Worm (Caenorhabditis elegans) whole organism, mixed stage, embryonic: ENCODE data around the gene sir-2.3.

Experiments used
- M03D4.4 ChIP-seq: sonication (generic microtip); optimal IDR thresholded peaks from 2 replicates; lab custom pipeline; 2017; ENCODE audit warnings: mild to moderate bottlenecking, missing genetic modification characterization, missing compliant biosample characterization
- bed-3 ChIP-seq: fragments of 200-800 bp; sonication (Bioruptor generic); optimal IDR thresholded peaks from 3 replicates; lab custom pipeline; 2018; ENCODE audit warnings: mild to moderate bottlenecking, missing genetic modification characterization, moderate library complexity, missing compliant biosample characterization
- blmp-1 ChIP-seq: fragments of 150-350 bp; optimal IDR thresholded peaks from 2 replicates; lab custom pipeline; 2014; ENCODE audit warnings: missing biosample characterization, missing genetic modification characterization
- ceh-39 ChIP-seq: fragments of 150-350 bp; optimal IDR thresholded peaks from 2 replicates; lab custom pipeline; 2014; ENCODE audit warnings: missing biosample characterization, missing genetic modification characterization
- ces-1 ChIP-seq: fragments of 150-350 bp; optimal IDR thresholded peaks from 2 replicates; lab custom pipeline; 2014; ENCODE audit warnings: missing biosample characterization, missing genetic modification reagents, missing genetic modification characterization
- drap-1 ChIP-seq: fragments of 200-800 bp; sonication (Bioruptor generic); optimal IDR thresholded peaks from 3 replicates; lab custom pipeline; 2018; ENCODE audit warnings: mild to moderate bottlenecking, missing genetic modification characterization, missing compliant biosample characterization
- elt-1 ChIP-seq: sonication (generic microtip); optimal IDR thresholded peaks from 2 replicates; lab custom pipeline; 2017; ENCODE audit warnings: missing genetic modification characterization, mild to moderate bottlenecking, missing compliant biosample characterization, antibody characterized with exemption, moderate library complexity, borderline replicate concordance; ENCODE audit not compliant: insufficient read depth
- elt-3 ChIP-seq: fragments of 150-350 bp; optimal IDR thresholded peaks from 2 replicates; lab custom pipeline; 2014; ENCODE audit warnings: missing biosample characterization, missing genetic modification characterization
- flh-1 ChIP-seq: fragments of 200-800 bp; sonication (Bioruptor generic); optimal IDR thresholded peaks from 2 replicates; lab custom pipeline; 2018; ENCODE audit warnings: mild to moderate bottlenecking, missing genetic modification characterization, moderate library complexity, missing compliant biosample characterization
- hlh-1 ChIP-seq: fragments of 150-350 bp; optimal IDR thresholded peaks from 2 replicates; lab custom pipeline; 2014; ENCODE audit warnings: missing biosample characterization, missing genetic modification reagents, missing genetic modification characterization
- lin-13 ChIP-seq: fragments of 150-350 bp; optimal IDR thresholded peaks from 2 replicates; lab custom pipeline; 2014; ENCODE audit warnings: missing biosample characterization, missing genetic modification characterization
- lin-32 ChIP-seq: fragments of 200-800 bp; sonication (Bioruptor generic); optimal IDR thresholded peaks from 2 replicates; lab custom pipeline; 2018; ENCODE audit warnings: mild to moderate bottlenecking, missing genetic modification characterization, missing compliant biosample characterization
- lsy-2 ChIP-seq: fragments of 150-350 bp; optimal IDR thresholded peaks from 2 replicates; lab custom pipeline; 2014; ENCODE audit warnings: missing biosample characterization, missing genetic modification characterization
- mab-5 ChIP-seq: fragments of 150-350 bp; optimal IDR thresholded peaks from 2 replicates; lab custom pipeline; 2014; ENCODE audit warnings: missing biosample characterization, missing genetic modification characterization
- nhr-12 ChIP-seq: fragments of 150-350 bp; optimal IDR thresholded peaks from 2 replicates; lab custom pipeline; 2014; ENCODE audit warnings: missing biosample characterization, missing genetic modification characterization
- nhr-2 ChIP-seq: fragments of 150-350 bp; optimal IDR thresholded peaks from 2 replicates; lab custom pipeline; 2014; ENCODE audit warnings: missing biosample characterization, missing genetic modification characterization
- nhr-237 ChIP-seq: fragments of 150-350 bp; optimal IDR thresholded peaks from 2 replicates; lab custom pipeline; 2014; ENCODE audit warnings: missing biosample characterization, missing genetic modification characterization
- nhr-76 ChIP-seq: sonication (generic microtip); optimal IDR thresholded peaks from 2 replicates; lab custom pipeline; 2017; ENCODE audit warnings: missing biosample characterization, missing genetic modification characterization
- pha-4 ChIP-seq: fragments of 150-350 bp; optimal IDR thresholded peaks from 2 replicates; lab custom pipeline; 2018; ENCODE audit warnings: missing biosample characterization, missing genetic modification reagents, missing genetic modification characterization
- sem-2 ChIP-seq: fragments of 200-800 bp; sonication (Bioruptor generic); optimal IDR thresholded peaks from 2 replicates; lab custom pipeline; 2018; ENCODE audit warnings: mild to moderate bottlenecking, missing genetic modification characterization, missing compliant biosample characterization
- snpc-4 ChIP-seq: fragments of 150-350 bp; optimal IDR thresholded peaks from 2 replicates; lab custom pipeline; 2014; ENCODE audit warnings: missing biosample characterization, missing genetic modification characterization
- sptf-1 ChIP-seq: sonication (generic microtip); optimal IDR thresholded peaks from 2 replicates; lab custom pipeline; 2017; ENCODE audit warnings: mild to moderate bottlenecking, missing genetic modification characterization, moderate library complexity, missing compliant biosample characterization
- tbx-8 ChIP-seq: fragments of 200-800 bp; sonication (Bioruptor generic); optimal IDR thresholded peaks from 2 replicates; lab custom pipeline; 2018; ENCODE audit warnings: mild to moderate bottlenecking, missing genetic modification characterization, moderate library complexity, missing compliant biosample characterization
- unc-120 ChIP-seq: sonication (generic microtip); optimal IDR thresholded peaks from 2 replicates; lab custom pipeline; 2017; ENCODE audit warnings: missing genetic modification characterization, missing compliant biosample characterization; ENCODE audit not compliant: poor library complexity, severe bottlenecking
- unc-39 ChIP-seq: fragments of 150-350 bp; optimal IDR thresholded peaks from 2 replicates; lab custom pipeline; 2014; ENCODE audit warnings: missing biosample characterization, missing genetic modification characterization
- zip-8 ChIP-seq: fragments of 150-350 bp; optimal IDR thresholded peaks from 2 replicates; lab custom pipeline; 2014; ENCODE audit warnings: missing biosample characterization, missing genetic modification characterization
- ztf-11 ChIP-seq: fragments of 150-350 bp; optimal IDR thresholded peaks from 2 replicates; lab custom pipeline; 2014; ENCODE audit warnings: missing biosample characterization, missing genetic modification characterization

The sir-2.3 gene

ce11 chrX:13341853-13342252 lies 10.4 kb downstream of the sir-2.3 start:
- TF ChIP-seq tbx-8 (GFP tag; lab: Kevin White, UChicago) (no peak), flh-1 (no peak), nhr-76 (tag; lab: Kevin White, UChicago) (no peak), unc-39 (tag; lab: Kevin White, UChicago) (no peak), lsy-2 (tag; lab: Kevin White, UChicago) (no peak), sem-2 (GFP tag; lab: Kevin White, UChicago) (no peak), lin-13 (tag; lab: Kevin White, UChicago) (no peak), blmp-1 (tag; lab: Kevin White, UChicago) (no peak), ztf-11 (tag; lab: Kevin White, UChicago) (no peak), mab-5 (tag; lab: Kevin White, UChicago) (no peak), hlh-1 (no peak), bed-3 (GFP tag; lab: Kevin White, UChicago) (no peak), pha-4 (no peak)

ce11 chrX:13347251-13347650 lies 15.8 kb downstream of the sir-2.3 start:
- no peak for TF ChIP-seq ces-1 (GFP tag; lab: Kevin White, UChicago)
- TF ChIP-seq drap-1 (GFP tag; lab: Kevin White, UChicago): no peak

- TF ChIP-seq elt-1 (tag; lab: Kevin White, UChicago) (no peak), ceh-39 (tag; lab: Kevin White, UChicago) (no peak)
These were observed 16.9 kb downstream of the sir-2.3 start for ce11 chrX:13348417-13348816.

ce11 chrX:13349230-13350122 lies 18.0 kb downstream of the sir-2.3 start:
- no peak for TF ChIP-seq lin-32 (GFP tag; lab: Kevin White, UChicago)
- no peak for TF ChIP-seq snpc-4 (tag; lab: Kevin White, UChicago)
- TF ChIP-seq drap-1 (GFP tag; lab: Kevin White, UChicago): no peak
- TF ChIP-seq ceh-39 (tag; lab: Kevin White, UChicago): no peak
- no peak for TF ChIP-seq sptf-1 (tag; lab: Kevin White, UChicago)
- no peak for TF ChIP-seq nhr-12 (tag; lab: Kevin White, UChicago)
- TF ChIP-seq elt-3 (tag; lab: Kevin White, UChicago): no peak
- no peak for TF ChIP-seq unc-39 (tag; lab: Kevin White, UChicago)
- TF ChIP-seq nhr-237: no peak
- TF ChIP-seq lsy-2 (tag; lab: Kevin White, UChicago): no peak
- no peak for TF ChIP-seq blmp-1 (tag; lab: Kevin White, UChicago)
- TF ChIP-seq zip-8: no peak

- TF ChIP-seq sptf-1 (tag; lab: Kevin White, UChicago) (no peak), nhr-237 (no peak), M03D4.4 (tag; lab: Kevin White, UChicago) (no peak), tbx-8 (GFP tag; lab: Kevin White, UChicago) (no peak), drap-1 (GFP tag; lab: Kevin White, UChicago) (no peak), unc-120 (tag; lab: Kevin White, UChicago) (no peak), bed-3 (GFP tag; lab: Kevin White, UChicago) (no peak), elt-1 (tag; lab: Kevin White, UChicago) (no peak), nhr-2 (no peak), ceh-39 (tag; lab: Kevin White, UChicago) (no peak)
- TF ChIP-seq, all 35 proteins: peak for 0
These were observed 18.8 kb downstream of the sir-2.3 start for ce11 chrX:13350123-13350798.
